Worm (Caenorhabditis elegans): Measurements from ENCODE around the gene tbg-1.

DNA sequence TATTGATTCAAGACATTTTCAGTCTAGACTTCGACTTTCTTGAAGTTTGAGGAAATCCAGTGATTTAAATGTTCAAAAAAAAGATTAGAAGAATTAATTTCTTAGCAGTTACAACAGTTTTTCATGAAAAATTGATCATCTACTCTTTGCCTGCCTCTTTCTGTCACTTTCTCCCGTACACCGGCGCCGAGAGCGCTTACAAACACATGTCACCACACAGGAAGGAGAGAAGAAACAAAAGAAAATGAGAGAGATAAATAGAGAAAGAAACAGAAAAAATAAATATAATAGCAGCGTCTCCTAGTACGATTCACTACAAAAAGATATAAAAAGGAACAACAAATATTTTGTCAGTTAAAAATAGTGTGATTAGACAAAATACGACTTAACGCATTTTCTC is 37.7 kb upstream of the tbg-1 start:
- TF ChIP-seq dao-5 (tag; optimal IDR thresholded peaks at IDR 0.05) (no peak), W03F9.2 (tag; optimal IDR thresholded peaks at IDR 0.05) (no peak)
